Fruit fly (Drosophila melanogaster) whole organism, embryonic: Measurements from ENCODE around the gene Nlg4.

ENCODE experiments used
- Ada2b ChIP-seq: fragments of 200-800 bp; sonication (Bioruptor generic); IDR thresholded peaks from 2 replicates; pipeline ENCODE4 v1.3.6; 2022; ENCODE audit warnings: missing biosample characterization, missing genetic modification characterization
- CG10209 ChIP-seq: fragments of 200-800 bp; sonication (Bioruptor generic); optimal IDR thresholded peaks from 3 replicates; lab custom pipeline; 2017; ENCODE audit warnings: missing biosample characterization, mild to moderate bottlenecking, missing genetic modification characterization, missing genetic modification reagents
- CG11085 ChIP-seq: fragments of 200-800 bp; sonication (Bioruptor generic); IDR thresholded peaks from 2 replicates; pipeline ENCODE4 v1.3.6; 2022; ENCODE audit warnings: missing biosample characterization, missing genetic modification characterization
- CG11696 ChIP-seq: fragments of 200-800 bp; sonication (Bioruptor generic); IDR thresholded peaks from 2 replicates; pipeline ENCODE4 v1.3.6; 2022; ENCODE audit warnings: missing biosample characterization, missing genetic modification characterization
- CG12391 ChIP-seq: fragments of 200-800 bp; sonication (Bioruptor generic); optimal IDR thresholded peaks from 3 replicates; lab custom pipeline; 2018; ENCODE audit warnings: missing biosample characterization, mild to moderate bottlenecking, missing genetic modification characterization, moderate library complexity
- CG12659 ChIP-seq: fragments of 200-800 bp; sonication (Bioruptor generic); optimal IDR thresholded peaks from 3 replicates; lab custom pipeline; 2017; ENCODE audit warnings: mild to moderate bottlenecking, missing biosample characterization, missing genetic modification reagents, missing genetic modification characterization
- CG13624 ChIP-seq: fragments of 200-800 bp; sonication (Bioruptor generic); optimal IDR thresholded peaks from 2 replicates; lab custom pipeline; 2016; ENCODE audit warnings: missing biosample characterization, missing genetic modification characterization
- CG13775 ChIP-seq: fragments of 200-800 bp; sonication (Bioruptor generic); optimal IDR thresholded peaks from 3 replicates; lab custom pipeline; 2017; ENCODE audit warnings: missing biosample characterization, mild to moderate bottlenecking, missing genetic modification characterization
- CG15011 ChIP-seq: fragments of 200-800 bp; sonication (Bioruptor generic); optimal IDR thresholded peaks from 3 replicates; lab custom pipeline; 2018; ENCODE audit warnings: missing biosample characterization, mild to moderate bottlenecking, missing genetic modification characterization
- CG15269 ChIP-seq: fragments of 200-800 bp; sonication (Bioruptor generic); optimal IDR thresholded peaks from 2 replicates; lab custom pipeline; 2018; ENCODE audit warnings: missing biosample characterization, mild to moderate bottlenecking, missing genetic modification characterization, moderate library complexity
- CG15696 ChIP-seq: fragments of 200-800 bp; sonication (Bioruptor generic); optimal IDR thresholded peaks from 2 replicates; lab custom pipeline; 2019; ENCODE audit warnings: missing biosample characterization, mild to moderate bottlenecking, missing genetic modification characterization, moderate library complexity
- CG1647 ChIP-seq: fragments of 200-800 bp; sonication (Bioruptor generic); optimal IDR thresholded peaks from 3 replicates; lab custom pipeline; 2016; ENCODE audit warnings: missing biosample characterization, missing genetic modification characterization
- CG18619 ChIP-seq: fragments of 200-800 bp; sonication (Bioruptor generic); optimal IDR thresholded peaks from 3 replicates; lab custom pipeline; 2017; ENCODE audit warnings: missing biosample characterization, mild to moderate bottlenecking, missing genetic modification characterization
- CG31441 ChIP-seq: fragments of 200-800 bp; sonication (Bioruptor generic); IDR thresholded peaks from 2 replicates; pipeline ENCODE4 v1.3.6; 2022; ENCODE audit warnings: missing biosample characterization, missing genetic modification characterization
- CG32772 ChIP-seq: fragments of 200-800 bp; sonication (Bioruptor generic); IDR thresholded peaks from 2 replicates; pipeline ENCODE4 v1.3.6; 2022; ENCODE audit warnings: missing biosample characterization, missing genetic modification characterization
- CG4328 ChIP-seq: fragments of 200-800 bp; sonication (Bioruptor generic); optimal IDR thresholded peaks from 3 replicates; lab custom pipeline; 2017; ENCODE audit warnings: missing biosample characterization, missing genetic modification reagents, missing genetic modification characterization
- CG4360 ChIP-seq: fragments of 200-800 bp; sonication (Bioruptor generic); IDR thresholded peaks from 2 replicates; pipeline ENCODE4 v1.3.6; 2022; ENCODE audit warnings: missing biosample characterization, missing genetic modification characterization
- CG4404 ChIP-seq: fragments of 200-800 bp; sonication (Bioruptor generic); IDR thresholded peaks from 2 replicates; pipeline ENCODE4 v1.3.6; 2022; ENCODE audit warnings: missing biosample characterization, missing genetic modification characterization
- CG4854 ChIP-seq: fragments of 200-800 bp; sonication (Bioruptor generic); optimal IDR thresholded peaks from 2 replicates; lab custom pipeline; 2016; ENCODE audit warnings: missing biosample characterization, missing genetic modification characterization, inconsistent platforms
- CG5180 ChIP-seq: fragments of 200-800 bp; sonication (Bioruptor generic); optimal IDR thresholded peaks from 3 replicates; lab custom pipeline; 2017; ENCODE audit warnings: missing biosample characterization, missing genetic modification characterization, mild to moderate bottlenecking, moderate library complexity, missing genetic modification reagents
- CG7357 ChIP-seq: fragments of 200-800 bp; sonication (Bioruptor generic); IDR thresholded peaks from 3 replicates; pipeline ENCODE4 v1.3.6; 2022; ENCODE audit warnings: missing biosample characterization, missing genetic modification characterization
- CG7372 ChIP-seq: fragments of 200-800 bp; sonication (Bioruptor generic); IDR thresholded peaks from 2 replicates; pipeline ENCODE4 v1.3.6; 2022; ENCODE audit warnings: missing biosample characterization, missing genetic modification characterization
- CoRest ChIP-seq: fragments of 200-800 bp; sonication (Bioruptor generic); optimal IDR thresholded peaks from 3 replicates; lab custom pipeline; 2018; ENCODE audit warnings: missing biosample characterization, mild to moderate bottlenecking, missing genetic modification characterization, moderate library complexity
- CrebB ChIP-seq: fragments of 200-800 bp; sonication (Bioruptor generic); optimal IDR thresholded peaks from 3 replicates; lab custom pipeline; 2018; ENCODE audit warnings: missing biosample characterization, mild to moderate bottlenecking, missing genetic modification characterization
- D19B ChIP-seq: fragments of 200-800 bp; sonication (Bioruptor generic); optimal IDR thresholded peaks from 2 replicates; lab custom pipeline; 2017; ENCODE audit warnings: missing biosample characterization, mild to moderate bottlenecking, missing genetic modification characterization
- Dbx ChIP-seq: fragments of 200-800 bp; sonication (Bioruptor generic); IDR thresholded peaks from 3 replicates; pipeline ENCODE4 v1.3.6; 2022; ENCODE audit warnings: missing biosample characterization, missing genetic modification characterization
- Dip3 ChIP-seq: fragments of 200-800 bp; sonication (Bioruptor generic); optimal IDR thresholded peaks from 3 replicates; lab custom pipeline; 2016; ENCODE audit warnings: missing biosample characterization, missing genetic modification characterization
- Dll ChIP-seq: fragments of 200-800 bp; sonication (Bioruptor generic); IDR thresholded peaks from 4 replicates; pipeline ENCODE4 v1.3.6; 2022; ENCODE audit warnings: missing biosample characterization, missing genetic modification characterization; ENCODE audit not compliant: partially characterized antibody
- E2f2 ChIP-seq: fragments of 200-800 bp; sonication (Bioruptor generic); IDR thresholded peaks from 2 replicates; pipeline ENCODE4 v1.3.6; 2022; ENCODE audit warnings: missing biosample characterization, missing genetic modification characterization
- HLH54F ChIP-seq: fragments of 200-800 bp; sonication (Bioruptor generic); optimal IDR thresholded peaks from 3 replicates; lab custom pipeline; 2016; ENCODE audit warnings: missing biosample characterization, missing genetic modification characterization
- HmgD ChIP-seq: fragments of 200-800 bp; sonication (Bioruptor generic); optimal IDR thresholded peaks from 3 replicates; lab custom pipeline; 2016; ENCODE audit warnings: missing biosample characterization, missing genetic modification characterization
- Hmr ChIP-seq: fragments of 200-800 bp; sonication (Bioruptor generic); optimal IDR thresholded peaks from 3 replicates; lab custom pipeline; 2017; ENCODE audit warnings: mild to moderate bottlenecking, missing biosample characterization, missing genetic modification reagents, missing genetic modification characterization
- Lhr ChIP-seq: fragments of 200-800 bp; sonication (Bioruptor generic); optimal IDR thresholded peaks from 3 replicates; lab custom pipeline; 2017; ENCODE audit warnings: mild to moderate bottlenecking, missing biosample characterization, missing genetic modification reagents, missing genetic modification characterization
- Myb ChIP-seq: fragments of 200-800 bp; sonication (Bioruptor generic); optimal IDR thresholded peaks from 2 replicates; lab custom pipeline; 2016; ENCODE audit warnings: missing biosample characterization, missing genetic modification characterization
- Nf-YC ChIP-seq: fragments of 200-800 bp; optimal IDR thresholded peaks from 3 replicates; lab custom pipeline; 2019; ENCODE audit warnings: missing biosample characterization, mild to moderate bottlenecking, missing genetic modification characterization, moderate library complexity
- Side ChIP-seq: fragments of 200-800 bp; sonication (Bioruptor generic); optimal IDR thresholded peaks from 2 replicates; lab custom pipeline; 2016; ENCODE audit warnings: missing biosample characterization, missing genetic modification characterization
- TFAM ChIP-seq: fragments of 200-800 bp; sonication (Bioruptor generic); optimal IDR thresholded peaks from 2 replicates; lab custom pipeline; 2017; ENCODE audit warnings: missing biosample characterization, missing genetic modification characterization, inconsistent platforms
- Taf1 ChIP-seq: fragments of 200-800 bp; sonication (Bioruptor generic); IDR thresholded peaks from 2 replicates; pipeline ENCODE4 v1.3.6; 2022; ENCODE audit warnings: missing biosample characterization, missing genetic modification characterization
- abd-A ChIP-seq: fragments of 200-800 bp; sonication (Bioruptor generic); optimal IDR thresholded peaks from 3 replicates; lab custom pipeline; 2019; ENCODE audit warnings: missing biosample characterization, mild to moderate bottlenecking, missing genetic modification characterization, moderate library complexity
- caup ChIP-seq: fragments of 200-800 bp; sonication (Bioruptor generic); optimal IDR thresholded peaks from 3 replicates; lab custom pipeline; 2017; ENCODE audit warnings: missing biosample characterization, mild to moderate bottlenecking, missing genetic modification characterization, moderate library complexity; ENCODE audit not compliant: severe bottlenecking
- chinmo ChIP-seq: fragments of 200-800 bp; sonication (Bioruptor generic); IDR thresholded peaks from 4 replicates; pipeline ENCODE4 v1.3.6; 2022; ENCODE audit warnings: missing biosample characterization, missing genetic modification characterization; ENCODE audit not compliant: partially characterized antibody
- chm ChIP-seq: fragments of 200-800 bp; sonication (Bioruptor generic); IDR thresholded peaks from 2 replicates; pipeline ENCODE4 v1.3.6; 2022; ENCODE audit warnings: missing biosample characterization, missing genetic modification characterization
- fd64A ChIP-seq: fragments of 200-800 bp; sonication (Bioruptor generic); optimal IDR thresholded peaks from 3 replicates; lab custom pipeline; 2018; ENCODE audit warnings: missing biosample characterization, mild to moderate bottlenecking, missing genetic modification characterization
- fru ChIP-seq: fragments of >200 bp; optimal IDR thresholded peaks from 2 replicates; lab custom pipeline; 2017
- ind ChIP-seq: fragments of 200-800 bp; sonication (Bioruptor generic); optimal IDR thresholded peaks from 3 replicates; lab custom pipeline; 2016; ENCODE audit warnings: missing biosample characterization, missing genetic modification characterization
- lola ChIP-seq, 3 experiments: fragments of >200 bp in 2 of 3; fragments of 200-800 bp in 1 of 3; sonication (Bioruptor generic) in 1 of 3; optimal IDR thresholded peaks; 2 replicates each; lab custom pipeline; 2017 to 2019; ENCODE audit warnings: missing biosample characterization in 3 of 3, missing genetic modification characterization in 3 of 3, mild to moderate bottlenecking in 1 of 3, moderate library complexity in 1 of 3
- psq ChIP-seq: fragments of 200-800 bp; sonication (Bioruptor generic); optimal IDR thresholded peaks from 2 replicates; lab custom pipeline; 2017; ENCODE audit warnings: missing biosample characterization, missing genetic modification characterization
- pzg ChIP-seq: fragments of 200-800 bp; sonication (Bioruptor generic); optimal IDR thresholded peaks from 3 replicates; lab custom pipeline; 2018; ENCODE audit warnings: missing biosample characterization, mild to moderate bottlenecking, missing genetic modification characterization, moderate library complexity
- sc ChIP-seq, 3 experiments: fragments of >200 bp in 2 of 3; fragments of 200-800 bp in 1 of 3; sonication (Bioruptor generic) in 1 of 3; optimal IDR thresholded peaks; 2 replicates in 2 of 3; 3 replicates in 1 of 3; lab custom pipeline; 2017; ENCODE audit warnings: mild to moderate bottlenecking in 1 of 3, missing biosample characterization in 1 of 3, missing genetic modification characterization in 1 of 3, missing genetic modification reagents in 1 of 3
- z ChIP-seq: fragments of 200-800 bp; sonication (Bioruptor generic); IDR thresholded peaks from 3 replicates; pipeline ENCODE4 v1.3.6; 2022; ENCODE audit warnings: missing biosample characterization, missing genetic modification characterization

Nlg4 gene

DNA sequence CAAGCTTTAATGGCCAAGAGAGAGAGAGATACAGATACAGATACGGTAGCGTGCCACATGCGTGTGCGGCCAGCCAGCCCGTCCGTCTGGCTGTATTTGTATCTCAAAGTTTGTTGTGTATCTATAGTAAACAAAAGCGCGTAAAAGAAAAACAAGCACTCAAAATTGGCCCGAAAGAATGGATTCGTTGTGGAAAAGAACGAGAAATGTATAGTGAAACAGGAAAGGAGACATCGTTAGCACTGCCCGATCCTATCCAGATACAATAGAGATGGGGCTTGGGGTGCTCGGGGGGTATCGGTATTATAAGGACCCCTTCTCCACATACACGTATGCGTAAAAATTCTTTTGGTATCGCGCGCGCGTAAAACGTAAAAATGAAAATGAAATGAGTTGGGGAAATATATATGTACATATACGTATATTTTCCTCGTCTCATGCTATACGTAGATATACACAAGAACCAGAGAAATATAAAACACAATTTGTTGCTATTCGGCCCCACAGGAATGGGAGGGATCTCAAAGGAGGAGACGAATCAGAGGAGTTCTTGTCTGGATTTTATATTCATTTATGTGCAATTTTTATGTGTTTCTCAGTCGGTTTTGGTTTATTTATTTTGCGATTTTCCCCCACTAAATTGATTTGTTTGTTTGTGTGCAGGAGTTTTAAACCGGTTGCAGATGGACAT, 59.3 kb downstream of the Nlg4 start (continued):
- TF ChIP-seq CG7372 = no peak
- no peak for TF ChIP-seq CG31441 (GFP tag; lab: Robert Waterston, UW)
- TF ChIP-seq Lhr = no peak
- no peak for TF ChIP-seq D19B
- TF ChIP-seq E2f2 (GFP tag; lab: Robert Waterston, UW) = no peak
- no peak for TF ChIP-seq CG13624 (GFP tag; lab: Kevin White, UChicago)
- peak; percentile 54 for TF ChIP-seq fd64A (GFP tag; lab: Kevin White, UChicago)
- no peak for TF ChIP-seq ind (GFP tag; lab: Kevin White, UChicago)
- TF ChIP-seq CG13775 (GFP tag; lab: Kevin White, UChicago) = no peak
- no peak for TF ChIP-seq psq (GFP tag; lab: Kevin White, UChicago)
- no peak for TF ChIP-seq CG7357 (GFP tag; lab: Robert Waterston, UW)
- no peak for TF ChIP-seq Dll (GFP tag; lab: Robert Waterston, UW)
- peak; percentile 43; the same call in 1 of the 2 replicates for TF ChIP-seq chm (GFP tag; lab: Robert Waterston, UW)
- TF ChIP-seq CG11085 (GFP tag; lab: Robert Waterston, UW) = no peak
- TF ChIP-seq CG11696 = no peak
- TF ChIP-seq CG4854 (GFP tag; lab: Kevin White, UChicago) = no peak
- TF ChIP-seq CG1647 (GFP tag; lab: Kevin White, UChicago) = peak; percentile 19
- TF ChIP-seq CrebB (tag; lab: Kevin White, UChicago) = peak; percentile 56
- TF ChIP-seq CG15269 (tag; lab: Kevin White, UChicago) = no peak
- no peak for TF ChIP-seq TFAM (GFP tag; lab: Kevin White, UChicago)
- peak; percentile 34 for TF ChIP-seq CG15696
- TF ChIP-seq CoRest (tag; lab: Kevin White, UChicago) = no peak
- no peak for TF ChIP-seq Ada2b
- TF ChIP-seq pzg (GFP tag; lab: Kevin White, UChicago) = no peak
- peak; percentile 19 for TF ChIP-seq Side (GFP tag; lab: Kevin White, UChicago)
- peak; percentile 14 for TF ChIP-seq Hmr (GFP tag; lab: Kevin White, UChicago)
- no peak for TF ChIP-seq CG4360 (GFP tag; lab: Robert Waterston, UW)
- TF ChIP-seq CG12391 (tag; lab: Kevin White, UChicago) = no peak
- TF ChIP-seq CG4328 (GFP tag; lab: Kevin White, UChicago) = peak; percentile 38
- TF ChIP-seq z (GFP tag; lab: Robert Waterston, UW) = no peak
- no peak for TF ChIP-seq HmgD
- no peak for TF ChIP-seq Dbx (GFP tag; lab: Robert Waterston, UW)
- no peak for TF ChIP-seq Myb (GFP tag; lab: Kevin White, UChicago)
- TF ChIP-seq CG5180 (GFP tag; lab: Kevin White, UChicago) = no peak
- TF ChIP-seq Nf-YC (tag; lab: Kevin White, UChicago) = no peak
- peak; percentile 32 for TF ChIP-seq caup (GFP tag; lab: Kevin White, UChicago)
- TF ChIP-seq Dip3 (GFP tag; lab: Kevin White, UChicago) = no peak
- no peak for TF ChIP-seq sc (optimal IDR thresholded peaks at IDR 0.05; lab: Kevin White, UChicago)
- TF ChIP-seq sc (GFP tag; optimal IDR thresholded peaks at IDR 0.05; lab: Kevin White, UChicago) = no peak
- TF ChIP-seq CG10209 (GFP tag; lab: Kevin White, UChicago) = no peak
- TF ChIP-seq CG32772 (GFP tag; lab: Robert Waterston, UW) = no peak
- no peak for TF ChIP-seq CG4404 (GFP tag; lab: Robert Waterston, UW)
- no peak for TF ChIP-seq HLH54F (GFP tag; lab: Kevin White, UChicago)
- TF ChIP-seq CG15011 (GFP tag; lab: Kevin White, UChicago) = peak; percentile 36
- TF ChIP-seq abd-A (tag; lab: Kevin White, UChicago) = peak; percentile 60
- TF ChIP-seq chinmo (GFP tag; lab: Robert Waterston, UW) = no peak
- no peak for TF ChIP-seq CG12659 (GFP tag; lab: Kevin White, UChicago)
- TF ChIP-seq CG18619 (GFP tag; lab: Kevin White, UChicago) = no peak
- TF ChIP-seq fru (lab: Kevin White, UChicago) = no peak
- TF ChIP-seq Taf1 (GFP tag; lab: Robert Waterston, UW) = no peak
- TF ChIP-seq lola (GFP tag; optimal IDR thresholded peaks at IDR 0.05; lab: Kevin White, UChicago) = no peak
